Worm (Caenorhabditis elegans) whole organism, L4 larva: ENCODE measurements around the gene ttr-49.

Experiments
- F37D6.2 ChIP-seq: sonication (generic microtip); optimal IDR thresholded peaks from 2 replicates; lab custom pipeline; 2016; ENCODE audit warnings: mild to moderate bottlenecking, missing genetic modification characterization, missing compliant biosample characterization
- F44E2.7 ChIP-seq: fragments of 200-800 bp; sonication (Bioruptor generic); IDR thresholded peaks from 2 replicates; pipeline ENCODE4 v2.1.2; 2022; ENCODE audit warnings: missing genetic modification characterization, missing compliant biosample characterization
- F49E8.2 ChIP-seq: sonication (generic microtip); optimal IDR thresholded peaks from 2 replicates; lab custom pipeline; 2016; ENCODE audit warnings: missing compliant biosample characterization, mild to moderate bottlenecking, missing genetic modification characterization, borderline replicate concordance
- R02D3.7 ChIP-seq: fragments of 150-350 bp; sonication (generic microtip); optimal IDR thresholded peaks from 3 replicates; lab custom pipeline; 2014; ENCODE audit warnings: missing biosample characterization, missing genetic modification characterization
- T26A8.4 ChIP-seq: fragments of 200-800 bp; sonication (Bioruptor generic); IDR thresholded peaks from 2 replicates; pipeline ENCODE4 v1.3.6; 2022; ENCODE audit warnings: missing genetic modification characterization, missing compliant biosample characterization
- Y48G9A.11 ChIP-seq: fragments of 200-800 bp; sonication (Bioruptor generic); IDR thresholded peaks from 2 replicates; pipeline ENCODE4 v1.3.6; 2022; ENCODE audit warnings: missing genetic modification reagents, missing genetic modification characterization, missing compliant biosample characterization
- aha-1 ChIP-seq: fragments of 150-350 bp; peaks from one replicate; lab custom pipeline; 2014; ENCODE audit warnings: missing biosample characterization, missing genetic modification characterization
- ama-1 ChIP-seq: fragments of 150-350 bp; optimal IDR thresholded peaks from 2 replicates; lab custom pipeline; 2014; ENCODE audit warnings: inconsistent platforms, mixed read lengths
- attf-4 ChIP-seq: sonication (generic microtip); optimal IDR thresholded peaks from 3 replicates; lab custom pipeline; 2017; ENCODE audit warnings: missing biosample characterization, missing genetic modification characterization
- ceh-20 ChIP-seq: fragments of 200-800 bp; sonication (Bioruptor generic); IDR thresholded peaks from 2 replicates; pipeline ENCODE4 v1.3.6; 2022; ENCODE audit warnings: missing genetic modification reagents, missing genetic modification characterization, missing compliant biosample characterization
- ceh-28 ChIP-seq: fragments of 150-350 bp; optimal IDR thresholded peaks from 2 replicates; lab custom pipeline; 2014; ENCODE audit warnings: missing biosample characterization, missing genetic modification reagents, missing genetic modification characterization
- ceh-44 ChIP-seq: fragments of 200-800 bp; sonication (Bioruptor generic); IDR thresholded peaks from 2 replicates; pipeline ENCODE4 v1.3.6; 2022; ENCODE audit warnings: missing genetic modification reagents, missing genetic modification characterization, missing compliant biosample characterization
- ces-1 ChIP-seq: fragments of 150-350 bp; sonication (generic microtip); optimal IDR thresholded peaks from 4 replicates; lab custom pipeline; 2014; ENCODE audit warnings: missing biosample characterization, missing genetic modification reagents, missing genetic modification characterization
- cey-2 ChIP-seq: sonication (generic microtip); optimal IDR thresholded peaks from 3 replicates; lab custom pipeline; 2017; ENCODE audit warnings: missing genetic modification characterization, mild to moderate bottlenecking, missing compliant biosample characterization, antibody characterized with exemption, borderline replicate concordance; ENCODE audit not compliant: insufficient read depth
- daf-16 ChIP-seq, 3 experiments: sonication (generic microtip); optimal IDR thresholded peaks; 2 replicates each; lab custom pipeline; 2016 to 2017; ENCODE audit warnings: missing genetic modification characterization in 3 of 3, missing genetic modification reagents in 3 of 3, mild to moderate bottlenecking in 2 of 3, missing compliant biosample characterization in 2 of 3, missing biosample characterization in 1 of 3, moderate library complexity in 1 of 3
- dmd-6 ChIP-seq: fragments of 200-800 bp; sonication (Bioruptor generic); IDR thresholded peaks from 2 replicates; pipeline ENCODE4 v1.3.6; 2022; ENCODE audit warnings: missing genetic modification reagents, missing genetic modification characterization, missing compliant biosample characterization
- dmd-8 ChIP-seq: fragments of 200-800 bp; sonication (Bioruptor generic); IDR thresholded peaks from 2 replicates; pipeline ENCODE4 v1.3.6; 2022; ENCODE audit warnings: missing genetic modification characterization, missing compliant biosample characterization
- dpl-1 ChIP-seq: fragments of 150-350 bp; optimal IDR thresholded peaks from 2 replicates; lab custom pipeline; 2014; ENCODE audit warnings: missing biosample characterization, missing genetic modification reagents, missing genetic modification characterization
- egl-43 ChIP-seq: fragments of 200-800 bp; sonication (Bioruptor generic); IDR thresholded peaks from 2 replicates; pipeline ENCODE4 v1.3.6; 2022; ENCODE audit warnings: missing genetic modification reagents, missing genetic modification characterization, missing compliant biosample characterization
- fkh-10 ChIP-seq: fragments of 150-350 bp; optimal IDR thresholded peaks from 2 replicates; lab custom pipeline; 2014; ENCODE audit warnings: missing biosample characterization, missing genetic modification reagents, missing genetic modification characterization
- fos-1 ChIP-seq: fragments of 150-350 bp; optimal IDR thresholded peaks from 2 replicates; lab custom pipeline; 2014; ENCODE audit warnings: missing biosample characterization, missing genetic modification characterization
- gei-8 ChIP-seq: fragments of 200-800 bp; sonication (Bioruptor generic); optimal IDR thresholded peaks from 2 replicates; lab custom pipeline; 2018; ENCODE audit warnings: mild to moderate bottlenecking, missing genetic modification characterization, missing compliant biosample characterization
- hlh-11 ChIP-seq: fragments of 200-800 bp; sonication (Bioruptor generic); optimal IDR thresholded peaks from 2 replicates; lab custom pipeline; 2018; ENCODE audit warnings: mild to moderate bottlenecking, missing genetic modification characterization, missing compliant biosample characterization
- jun-1 ChIP-seq: fragments of 150-350 bp; optimal IDR thresholded peaks from 2 replicates; lab custom pipeline; 2014; ENCODE audit warnings: missing biosample characterization, missing genetic modification reagents, missing genetic modification characterization
- lim-7 ChIP-seq: fragments of 200-800 bp; sonication (Bioruptor generic); IDR thresholded peaks from 2 replicates; pipeline ENCODE4 v1.3.6; 2022; ENCODE audit warnings: missing genetic modification characterization, missing compliant biosample characterization
- lin-1 ChIP-seq: fragments of 200-800 bp; sonication (Bioruptor generic); IDR thresholded peaks from 2 replicates; pipeline ENCODE4 v1.3.6; 2022; ENCODE audit warnings: missing genetic modification reagents, missing genetic modification characterization, missing compliant biosample characterization
- lin-38 ChIP-seq: fragments of 200-800 bp; sonication (Bioruptor generic); IDR thresholded peaks from 2 replicates; pipeline ENCODE4 v1.3.6; 2022; ENCODE audit warnings: missing genetic modification reagents, missing genetic modification characterization, missing compliant biosample characterization
- lsy-2 ChIP-seq, 2 experiments: fragments of 150-350 bp in 1 of 2; sonication (generic microtip) in 1 of 2; optimal IDR thresholded peaks; 2 replicates each; lab custom pipeline; 2014 to 2017; ENCODE audit warnings: missing biosample characterization in 2 of 2, missing genetic modification characterization in 2 of 2
- madf-9 ChIP-seq: fragments of 200-800 bp; sonication (Bioruptor generic); conservative IDR thresholded peaks from 2 replicates; pipeline ENCODE4 v1.3.6; 2022; ENCODE audit warnings: missing genetic modification reagents, missing genetic modification characterization, missing compliant biosample characterization
- mdt-29 ChIP-seq: fragments of 200-800 bp; sonication (Bioruptor generic); IDR thresholded peaks from 2 replicates; pipeline ENCODE4 v1.3.6; 2022; ENCODE audit warnings: missing genetic modification reagents, missing genetic modification characterization, missing compliant biosample characterization
- mep-1 ChIP-seq: fragments of 150-350 bp; sonication (generic microtip); optimal IDR thresholded peaks from 3 replicates; lab custom pipeline; 2014; ENCODE audit warnings: missing biosample characterization, missing genetic modification characterization
- mxl-2 ChIP-seq: fragments of 200-800 bp; sonication (Bioruptor generic); conservative IDR thresholded peaks from 2 replicates; pipeline ENCODE4 v1.3.6; 2022; ENCODE audit warnings: missing genetic modification reagents, missing genetic modification characterization, missing compliant biosample characterization
- nhr-11 ChIP-seq: fragments of 150-350 bp; optimal IDR thresholded peaks from 2 replicates; lab custom pipeline; 2014; ENCODE audit warnings: missing biosample characterization, missing genetic modification characterization
- nhr-111 ChIP-seq: fragments of 200-800 bp; sonication (Bioruptor generic); optimal IDR thresholded peaks from 2 replicates; lab custom pipeline; 2018; ENCODE audit warnings: mild to moderate bottlenecking, missing genetic modification characterization, missing compliant biosample characterization
- nhr-237 ChIP-seq: sonication (generic microtip); optimal IDR thresholded peaks from 2 replicates; lab custom pipeline; 2017; ENCODE audit warnings: missing biosample characterization, missing genetic modification characterization
- nhr-25 ChIP-seq: sonication (generic microtip); optimal IDR thresholded peaks from 2 replicates; lab custom pipeline; 2017; ENCODE audit warnings: missing genetic modification characterization, mild to moderate bottlenecking, missing compliant biosample characterization, antibody characterized with exemption, moderate library complexity, borderline replicate concordance; ENCODE audit not compliant: insufficient read depth
- nhr-28 ChIP-seq: fragments of 150-350 bp; optimal IDR thresholded peaks from 2 replicates; lab custom pipeline; 2014; ENCODE audit warnings: missing biosample characterization, missing genetic modification characterization
- nhr-41 ChIP-seq: fragments of 200-800 bp; sonication (Bioruptor generic); IDR thresholded peaks from 2 replicates; pipeline ENCODE4 v1.3.6; 2022; ENCODE audit warnings: missing genetic modification reagents, missing genetic modification characterization, missing compliant biosample characterization
- nhr-42 ChIP-seq: fragments of 200-800 bp; sonication (Bioruptor generic); IDR thresholded peaks from 2 replicates; pipeline ENCODE4 v1.3.6; 2022; ENCODE audit warnings: missing genetic modification characterization, missing compliant biosample characterization
- nhr-48 ChIP-seq: sonication (generic microtip); optimal IDR thresholded peaks from 2 replicates; lab custom pipeline; 2016; ENCODE audit warnings: mild to moderate bottlenecking, missing genetic modification characterization, missing compliant biosample characterization
- pha-4 ChIP-seq, 2 experiments: fragments of 150-350 bp in 1 of 2; fragments of 200-800 bp in 1 of 2; sonication (Bioruptor generic) in 1 of 2; IDR thresholded peaks in 1 of 2; optimal IDR thresholded peaks in 1 of 2; 2 replicates each; pipeline versions ENCODE4 v1.3.6 to Lab custom; 2014 to 2022; ENCODE audit warnings: missing genetic modification characterization in 2 of 2, missing genetic modification reagents in 2 of 2, missing biosample characterization in 1 of 2, missing compliant biosample characterization in 1 of 2
- saeg-2 ChIP-seq: fragments of 200-800 bp; sonication (Bioruptor generic); IDR thresholded peaks from 2 replicates; pipeline ENCODE4 v1.3.6; 2022; ENCODE audit warnings: missing genetic modification reagents, missing genetic modification characterization, missing compliant biosample characterization
- sdz-12 ChIP-seq: fragments of 200-800 bp; sonication (Bioruptor generic); optimal IDR thresholded peaks from 2 replicates; lab custom pipeline; 2018; ENCODE audit warnings: mild to moderate bottlenecking, missing genetic modification characterization, missing compliant biosample characterization
- tra-1 ChIP-seq: fragments of 200-800 bp; sonication (Bioruptor generic); IDR thresholded peaks from 2 replicates; pipeline ENCODE4 v1.3.6; 2022; ENCODE audit warnings: missing genetic modification reagents, missing genetic modification characterization, missing compliant biosample characterization
- unc-39 ChIP-seq: sonication (generic microtip); optimal IDR thresholded peaks from 2 replicates; lab custom pipeline; 2017; ENCODE audit warnings: missing biosample characterization, missing genetic modification characterization
- unc-62 ChIP-seq, 3 experiments: fragments of 150-350 bp in 1 of 3; sonication (generic microtip); optimal IDR thresholded peaks in 2 of 3; peaks in 1 of 3; 1 replicate in 1 of 3; 2 replicates in 2 of 3; lab custom pipeline; 2014 to 2017; ENCODE audit warnings: missing biosample characterization in 3 of 3, missing genetic modification characterization in 3 of 3, missing genetic modification reagents in 3 of 3, missing genotype in 1 of 3
- zag-1 ChIP-seq: fragments of 150-350 bp; optimal IDR thresholded peaks from 2 replicates; lab custom pipeline; 2014; ENCODE audit warnings: missing biosample characterization, missing genetic modification characterization
- zfp-2 ChIP-seq: sonication (generic microtip); optimal IDR thresholded peaks from 2 replicates; lab custom pipeline; 2016; ENCODE audit warnings: mild to moderate bottlenecking, missing genetic modification characterization, missing compliant biosample characterization
- ztf-7 ChIP-seq: fragments of 150-350 bp; optimal IDR thresholded peaks from 2 replicates; lab custom pipeline; 2014; ENCODE audit warnings: missing biosample characterization, missing genetic modification characterization

The ttr-49 gene

DNA sequence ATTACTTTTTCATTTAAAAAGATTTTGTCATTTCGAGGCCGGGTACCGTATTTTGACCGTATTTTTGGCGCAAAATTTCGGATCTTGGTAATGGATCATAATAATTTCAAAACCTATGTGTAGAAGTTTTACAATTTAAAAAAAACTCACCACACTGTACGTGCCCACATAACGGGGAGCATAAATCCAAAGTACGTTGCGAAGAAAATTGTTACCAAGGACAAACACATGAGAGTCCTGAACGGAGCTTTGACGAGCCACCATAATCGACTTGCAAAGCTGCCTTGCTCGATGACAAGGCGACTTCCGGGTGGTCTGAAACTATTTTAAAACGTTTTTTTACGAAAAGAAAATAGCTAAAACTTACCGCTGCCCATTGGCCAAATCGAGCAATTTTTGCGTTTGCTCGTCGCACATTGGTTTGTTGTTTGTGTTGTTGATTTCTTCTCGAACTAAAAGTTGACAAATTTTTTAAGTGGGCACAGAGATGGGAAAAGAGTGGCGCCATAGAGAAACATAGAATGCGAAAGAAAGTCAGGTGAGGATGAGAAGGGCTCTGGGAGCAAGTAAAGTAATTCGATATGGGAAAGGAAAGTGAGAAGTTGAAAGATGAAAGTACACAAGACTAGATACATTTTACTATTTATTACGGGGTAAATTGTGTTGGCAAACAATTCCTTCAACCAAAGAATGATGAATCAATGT lies 23.6 kb downstream of the ttr-49 start:
- TF ChIP-seq ztf-7 (tag; lab: Kevin White, UChicago) (no peak), lin-1 (GFP tag; lab: Robert Waterston, UW) (no peak), nhr-42 (GFP tag; lab: Robert Waterston, UW) (no peak), mdt-29 (GFP tag; lab: Robert Waterston, UW) (no peak), dmd-6 (peak; percentile 29), fkh-10 (GFP tag; lab: Kevin White, UChicago) (no peak), nhr-237 (no peak), madf-9 (GFP tag; lab: Robert Waterston, UW) (no peak), ama-1 (lab: Kevin White, UChicago) (no peak), ceh-28 (tag; lab: Kevin White, UChicago) (no peak), ceh-20 (GFP tag; lab: Robert Waterston, UW) (no peak), gei-8 (GFP tag; lab: Kevin White, UChicago) (no peak), nhr-11 (peak; percentile 20), ceh-44 (GFP tag; lab: Robert Waterston, UW) (no peak), T26A8.4 (GFP tag; lab: Robert Waterston, UW) (no peak), dmd-8 (GFP tag; lab: Robert Waterston, UW) (no peak), F37D6.2 (tag; lab: Kevin White, UChicago) (no peak), fos-1 (no peak), hlh-11 (tag; lab: Kevin White, UChicago) (no peak), attf-4 (tag; lab: Kevin White, UChicago) (no peak), lim-7 (GFP tag; lab: Robert Waterston, UW) (no peak), tra-1 (GFP tag; lab: Robert Waterston, UW) (no peak), jun-1 (tag; lab: Kevin White, UChicago) (no peak), pha-4 (GFP tag; IDR thresholded peaks at IDR 0.05; lab: Robert Waterston, UW) (no peak), pha-4 (tag; optimal IDR thresholded peaks at IDR 0.05; lab: Kevin White, UChicago) (peak; percentile 77), mep-1 (tag; lab: Kevin White, UChicago) (no peak), daf-16 (GFP tag; optimal IDR thresholded peaks at IDR 0.05; lab: Kevin White, UChicago) (no peak), daf-16 (tag; optimal IDR thresholded peaks at IDR 0.05; lab: Kevin White, UChicago) (peak; percentile 40), F49E8.2 (tag; lab: Kevin White, UChicago) (no peak), mxl-2 (GFP tag; lab: Robert Waterston, UW) (no peak), nhr-111 (GFP tag; lab: Kevin White, UChicago) (no peak), zag-1 (tag; lab: Kevin White, UChicago) (no peak), lin-38 (no peak), nhr-48 (tag; lab: Kevin White, UChicago) (no peak), sdz-12 (GFP tag; lab: Kevin White, UChicago) (no peak), unc-39 (no peak), nhr-28 (tag; lab: Kevin White, UChicago) (peak; percentile 3), ces-1 (no peak), nhr-41 (GFP tag; lab: Robert Waterston, UW) (no peak), aha-1 (tag; lab: Kevin White, UChicago) (peak; percentile 95), Y48G9A.11 (no peak), zfp-2 (tag; lab: Kevin White, UChicago) (no peak), F44E2.7 (GFP tag; lab: Robert Waterston, UW) (no peak), R02D3.7 (tag; lab: Kevin White, UChicago) (no peak), dpl-1 (no peak), cey-2 (no peak), egl-43 (GFP tag; lab: Robert Waterston, UW) (no peak), saeg-2 (no peak), unc-62 (GFP tag; optimal IDR thresholded peaks at IDR 0.05 in 1 of 2; lab: Kevin White, UChicago) (peak in 1 of 2 experiments; percentile 37), unc-62 (tag; optimal IDR thresholded peaks at IDR 0.05; lab: Kevin White, UChicago) (no peak), lsy-2 (tag; optimal IDR thresholded peaks at IDR 0.05; lab: Kevin White, UChicago) (no peak), nhr-25 (tag; lab: Kevin White, UChicago) (no peak)
